Worm (Caenorhabditis elegans): ENCODE data around the gene slc-30A9.
A peak's percentile ranks its signal among the peaks of the same experiment; 100 is the strongest.
"Not testable (repeated sequence)": the region's sequence is repeated elsewhere in the genome, so short reads cannot be mapped to it uniquely, and the experiment has no call there.

The slc-30A9 gene

ce11 chrIII:2699363-2699762 lies 746 bp upstream of the slc-30A9 start, which contains the start of gene cox-6B:
Gene cox-6B (plus strand): TSS chrIII:2699663.
- not testable (repeated sequence) for TF ChIP-seq flt-1 (GFP tag; IDR thresholded peaks at IDR 0.05); cog-1 (tag; optimal IDR thresholded peaks at IDR 0.05); ztf-29 (GFP tag; IDR thresholded peaks at IDR 0.05)

ce11 chrIII:2687412-2687811 lies 11.2 kb downstream of the slc-30A9 start:
- TF ChIP-seq cog-1 (tag; optimal IDR thresholded peaks at IDR 0.05) (no peak), ref-1 (GFP tag; conservative IDR thresholded peaks at IDR 0.05) (no peak), flt-1 (GFP tag; IDR thresholded peaks at IDR 0.05) (no peak), ztf-29 (GFP tag; IDR thresholded peaks at IDR 0.05) (no peak), klf-2 (GFP tag; conservative IDR thresholded peaks at IDR 0.05) (no peak), T22C8.4 (GFP tag; IDR thresholded peaks at IDR 0.05) (no peak), med-1 (GFP tag; optimal IDR thresholded peaks at IDR 0.05; ENCODE audit: insufficient read depth) (no peak), ztf-23 (GFP tag; IDR thresholded peaks at IDR 0.05) (no peak), tab-1 (GFP tag; IDR thresholded peaks at IDR 0.05) (no peak)

- TF ChIP-seq cog-1 (tag; optimal IDR thresholded peaks at IDR 0.05) (no peak), klf-2 (GFP tag; conservative IDR thresholded peaks at IDR 0.05) (no peak), ref-1 (GFP tag; conservative IDR thresholded peaks at IDR 0.05) (no peak), tab-1 (GFP tag; IDR thresholded peaks at IDR 0.05) (no peak), med-1 (GFP tag; optimal IDR thresholded peaks at IDR 0.05; ENCODE audit: insufficient read depth) (no peak), ztf-23 (GFP tag; IDR thresholded peaks at IDR 0.05) (no peak), ztf-29 (GFP tag; IDR thresholded peaks at IDR 0.05) (no peak), flt-1 (GFP tag; IDR thresholded peaks at IDR 0.05) (no peak), T22C8.4 (GFP tag; IDR thresholded peaks at IDR 0.05) (no peak)
Measured at ce11 chrIII:2686663-2687062, 12.0 kb downstream of the slc-30A9 start.

- TF ChIP-seq ztf-29 (GFP tag; IDR thresholded peaks at IDR 0.05): no peak
- no peak for TF ChIP-seq tab-1 (GFP tag; IDR thresholded peaks at IDR 0.05)
- TF ChIP-seq ref-1 (GFP tag; conservative IDR thresholded peaks at IDR 0.05): no peak
- TF ChIP-seq klf-2 (GFP tag; conservative IDR thresholded peaks at IDR 0.05): no peak
Measured at ce11 chrIII:2686064-2686463, 12.6 kb downstream of the slc-30A9 start, which contains the start of the genes Y71H2AL.2, Y71H2AL.4 and pbo-1. Gene Y71H2AL.2 (plus strand): TSS chrIII:2686364. Gene Y71H2AL.4 (plus strand): TSS chrIII:2686408. Gene pbo-1 (minus strand): TSS chrIII:2686463.

ce11 chrIII:2683403-2683802 lies 15.2 kb downstream of the slc-30A9 start:
- no peak for TF ChIP-seq tab-1 (GFP tag; IDR thresholded peaks at IDR 0.05)
- TF ChIP-seq med-1 (GFP tag; optimal IDR thresholded peaks at IDR 0.05; ENCODE audit: insufficient read depth): no peak
- TF ChIP-seq ref-1 (GFP tag; conservative IDR thresholded peaks at IDR 0.05): no peak
- no peak for TF ChIP-seq cog-1 (tag; optimal IDR thresholded peaks at IDR 0.05)
- TF ChIP-seq ztf-29 (GFP tag; IDR thresholded peaks at IDR 0.05): peak; percentile 67; the same call in 1 of the 2 replicates
- TF ChIP-seq ztf-23 (GFP tag; IDR thresholded peaks at IDR 0.05): no peak
- TF ChIP-seq klf-2 (GFP tag; conservative IDR thresholded peaks at IDR 0.05): no peak

ce11 chrIII:2681559-2681958 lies 17.1 kb downstream of the slc-30A9 start:
- TF ChIP-seq klf-2 (GFP tag; conservative IDR thresholded peaks at IDR 0.05) (no peak), ztf-23 (GFP tag; IDR thresholded peaks at IDR 0.05) (no peak), cog-1 (tag; optimal IDR thresholded peaks at IDR 0.05) (no peak), ref-1 (GFP tag; conservative IDR thresholded peaks at IDR 0.05) (no peak), flt-1 (GFP tag; IDR thresholded peaks at IDR 0.05) (no peak), T22C8.4 (GFP tag; IDR thresholded peaks at IDR 0.05) (no peak), med-1 (GFP tag; optimal IDR thresholded peaks at IDR 0.05; ENCODE audit: insufficient read depth) (no peak), ztf-29 (GFP tag; IDR thresholded peaks at IDR 0.05) (no peak), tab-1 (GFP tag; IDR thresholded peaks at IDR 0.05) (no peak)

ce11 chrIII:2679362-2679761 lies 19.3 kb downstream of the slc-30A9 start:
- TF ChIP-seq T22C8.4 (GFP tag; IDR thresholded peaks at IDR 0.05): no peak
- TF ChIP-seq flt-1 (GFP tag; IDR thresholded peaks at IDR 0.05): no peak

- TF ChIP-seq ztf-29 (GFP tag; IDR thresholded peaks at IDR 0.05) (no peak), flt-1 (GFP tag; IDR thresholded peaks at IDR 0.05) (0 out of 2 replicates have a peak, but pooled peaks have one; percentile 13), med-1 (GFP tag; optimal IDR thresholded peaks at IDR 0.05; ENCODE audit: insufficient read depth) (no peak)
Measured at ce11 chrIII:2678017-2678416, 20.6 kb downstream of the slc-30A9 start.

ce11 chrIII:2676097-2676496 lies 22.5 kb downstream of the slc-30A9 start:
- TF ChIP-seq T22C8.4 (GFP tag; IDR thresholded peaks at IDR 0.05): no peak
- no peak for TF ChIP-seq med-1 (GFP tag; optimal IDR thresholded peaks at IDR 0.05; ENCODE audit: insufficient read depth)
- no peak for TF ChIP-seq tab-1 (GFP tag; IDR thresholded peaks at IDR 0.05)
- no peak for TF ChIP-seq ztf-23 (GFP tag; IDR thresholded peaks at IDR 0.05)
- TF ChIP-seq flt-1 (GFP tag; IDR thresholded peaks at IDR 0.05): no peak

ce11 chrIII:2675449-2675848 lies 23.2 kb downstream of the slc-30A9 start:
- peak; percentile 62; the same call in 1 of the 2 replicates for TF ChIP-seq ztf-29 (GFP tag; IDR thresholded peaks at IDR 0.05)
- 0 out of 2 replicates have a peak, but pooled peaks have one; percentile 60 for TF ChIP-seq tab-1 (GFP tag; IDR thresholded peaks at IDR 0.05)
- no peak for TF ChIP-seq ref-1 (GFP tag; conservative IDR thresholded peaks at IDR 0.05)

- TF ChIP-seq med-1 (GFP tag; optimal IDR thresholded peaks at IDR 0.05; ENCODE audit: insufficient read depth) (no peak), ztf-23 (GFP tag; IDR thresholded peaks at IDR 0.05) (no peak), ztf-29 (GFP tag; IDR thresholded peaks at IDR 0.05) (no peak), flt-1 (GFP tag; IDR thresholded peaks at IDR 0.05) (no peak), ref-1 (GFP tag; conservative IDR thresholded peaks at IDR 0.05) (no peak), tab-1 (GFP tag; IDR thresholded peaks at IDR 0.05) (no peak), T22C8.4 (GFP tag; IDR thresholded peaks at IDR 0.05) (no peak), klf-2 (GFP tag; conservative IDR thresholded peaks at IDR 0.05) (no peak), cog-1 (tag; optimal IDR thresholded peaks at IDR 0.05) (no peak)
Measured at ce11 chrIII:2657783-2658182, 40.8 kb downstream of the slc-30A9 start, which contains the start of gene let-805. Gene let-805 (plus strand): TSS chrIII:2658083.

All from whole organism, midembryonic.